Worm (Caenorhabditis elegans): ENCODE data around the gene fmo-4.

ce11 chrV:13576828-13577227 lies 29.7 kb downstream of the fmo-4 start:
- TF ChIP-seq him-1 (tag; optimal IDR thresholded peaks at IDR 0.05) = no peak
- no peak for TF ChIP-seq W03F9.2 (tag; optimal IDR thresholded peaks at IDR 0.05)
